Worm (Caenorhabditis elegans): ENCODE data around the gene lido-6.

Gene lido-6

DNA sequence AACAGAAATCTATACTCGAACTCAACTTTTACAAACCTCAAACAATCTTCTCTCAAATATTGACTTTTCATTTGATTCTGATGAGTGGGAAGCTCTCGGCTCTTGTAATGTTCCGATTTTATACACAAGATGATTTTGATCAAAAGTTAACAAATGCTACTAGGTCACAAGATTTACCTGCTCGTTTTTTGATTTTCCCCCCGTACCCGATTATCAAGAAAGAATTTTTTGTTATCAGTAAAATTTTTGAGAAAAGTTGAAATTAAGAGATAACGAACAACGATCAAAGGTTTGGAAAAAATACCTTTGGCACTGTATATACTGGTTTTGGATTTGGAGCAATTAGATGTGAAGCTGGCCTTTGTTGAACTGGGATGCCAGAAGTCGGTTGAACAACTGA, 50.2 kb downstream of the lido-6 start:
- TF ChIP-seq hlh-30 (tag; optimal IDR thresholded peaks at IDR 0.05; ENCODE audit: insufficient read depth) (peak; percentile 41), daf-8 (GFP tag; IDR thresholded peaks at IDR 0.05) (no peak), daf-16 (GFP tag; optimal IDR thresholded peaks at IDR 0.05) (no peak), daf-16 (tag; optimal IDR thresholded peaks at IDR 0.05) (peak; percentile 68), saeg-2 (GFP tag; IDR thresholded peaks at IDR 0.05) (no peak), mxl-2 (GFP tag; conservative IDR thresholded peaks at IDR 0.05) (no peak), Y105C5A.15 (GFP tag; IDR thresholded peaks at IDR 0.05) (no peak), mdl-1 (tag; optimal IDR thresholded peaks at IDR 0.05) (peak in 1 of 2 experiments; percentile 1), dve-1 (tag; optimal IDR thresholded peaks at IDR 0.05; ENCODE audit: insufficient read depth) (peak; percentile 78), pqm-1 (tag; optimal IDR thresholded peaks at IDR 0.05) (peak; percentile 43), nhr-28 (tag; optimal IDR thresholded peaks at IDR 0.05) (peak; percentile 18), nhr-77 (tag; optimal IDR thresholded peaks at IDR 0.05) (peak; percentile 13), nhr-102 (tag; optimal IDR thresholded peaks at IDR 0.05) (no peak), cey-2 (tag; optimal IDR thresholded peaks at IDR 0.05; ENCODE audit: borderline replicate concordance, insufficient read depth) (no peak), hlh-11 (tag; optimal IDR thresholded peaks at IDR 0.05) (peak; percentile 53), aha-1 (tag) (peak; percentile 61), zfp-2 (tag; optimal IDR thresholded peaks at IDR 0.05) (no peak), F10B5.3 (tag; optimal IDR thresholded peaks at IDR 0.05) (no peak), nhr-10 (tag; optimal IDR thresholded peaks at IDR 0.05) (no peak), nhr-25 (tag; optimal IDR thresholded peaks at IDR 0.05; ENCODE audit: borderline replicate concordance, insufficient read depth) (no peak), dmd-6 (GFP tag; IDR thresholded peaks at IDR 0.05) (peak; percentile 64), mxl-3 (GFP tag; optimal IDR thresholded peaks at IDR 0.05) (no peak)

ce11 chrX:17063749-17064252, 51.2 kb downstream of the lido-6 start:
- no peak for TF ChIP-seq lin-39 (tag; optimal IDR thresholded peaks at IDR 0.05)
- peak; percentile 70 for TF ChIP-seq gei-8 (GFP tag; optimal IDR thresholded peaks at IDR 0.05)
- TF ChIP-seq nhr-11 (tag; optimal IDR thresholded peaks at IDR 0.05): peak; percentile 78
- no peak for TF ChIP-seq arid-1 (GFP tag; conservative IDR thresholded peaks at IDR 0.05)
- TF ChIP-seq daf-16 (GFP tag; optimal IDR thresholded peaks at IDR 0.05): no peak
- TF ChIP-seq daf-16 (tag; optimal IDR thresholded peaks at IDR 0.05): peak; percentile 94
- TF ChIP-seq mxl-2 (GFP tag; conservative IDR thresholded peaks at IDR 0.05): peak; percentile 93
- TF ChIP-seq lsy-2 (tag; optimal IDR thresholded peaks at IDR 0.05): peak in 1 of 2 experiments; percentile 60
- TF ChIP-seq dmd-8 (GFP tag; IDR thresholded peaks at IDR 0.05): no peak
- no peak for TF ChIP-seq zip-2 (tag; optimal IDR thresholded peaks at IDR 0.05)
- no peak for TF ChIP-seq lin-15B (tag; optimal IDR thresholded peaks at IDR 0.05)
- no peak for TF ChIP-seq zip-11 (GFP tag; IDR thresholded peaks at IDR 0.05)
- peak; percentile 86 for TF ChIP-seq php-3 (GFP tag; IDR thresholded peaks at IDR 0.05)
- TF ChIP-seq nhr-77 (tag; optimal IDR thresholded peaks at IDR 0.05): peak; percentile 75
- TF ChIP-seq mep-1 (tag; optimal IDR thresholded peaks at IDR 0.05): peak; percentile 58
- no peak for TF ChIP-seq lir-3 (tag; optimal IDR thresholded peaks at IDR 0.05)
- TF ChIP-seq mxl-3 (GFP tag; optimal IDR thresholded peaks at IDR 0.05): peak; percentile 88
- peak; percentile 97 for TF ChIP-seq hlh-30 (tag; optimal IDR thresholded peaks at IDR 0.05; ENCODE audit: insufficient read depth)
- TF ChIP-seq lin-1 (GFP tag; IDR thresholded peaks at IDR 0.05): peak; percentile 63
- TF ChIP-seq nhr-28 (tag; optimal IDR thresholded peaks at IDR 0.05): peak; percentile 92
- no peak for TF ChIP-seq R02D3.7 (tag; optimal IDR thresholded peaks at IDR 0.05)
- TF ChIP-seq F26F4.8 (GFP tag; conservative IDR thresholded peaks at IDR 0.05): no peak
- TF ChIP-seq set-16 (GFP tag; IDR thresholded peaks at IDR 0.05): 0 out of 2 replicates have a peak, but pooled peaks have one; percentile 8
- TF ChIP-seq cey-2 (tag; optimal IDR thresholded peaks at IDR 0.05; ENCODE audit: borderline replicate concordance, insufficient read depth): peak; percentile 84
- TF ChIP-seq mdl-1 (tag; optimal IDR thresholded peaks at IDR 0.05): peak; percentile 82 to 99
- TF ChIP-seq F10B5.3 (tag; optimal IDR thresholded peaks at IDR 0.05): no peak
- peak; percentile 2 for TF ChIP-seq fos-1 (tag; optimal IDR thresholded peaks at IDR 0.05)
- TF ChIP-seq unc-39 (tag; optimal IDR thresholded peaks at IDR 0.05): no peak
- peak; percentile 92 for TF ChIP-seq nhr-48 (tag; optimal IDR thresholded peaks at IDR 0.05)
- TF ChIP-seq dmd-9 (GFP tag; IDR thresholded peaks at IDR 0.05): no peak
- TF ChIP-seq hif-1 (tag; optimal IDR thresholded peaks at IDR 0.05): peak in 1 of 2 experiments; percentile 66
- TF ChIP-seq Y105C5A.15 (GFP tag; IDR thresholded peaks at IDR 0.05): no peak
- no peak for TF ChIP-seq zfp-2 (tag; optimal IDR thresholded peaks at IDR 0.05)
- peak in 1 of 2 experiments; percentile 94 for TF ChIP-seq unc-62 (GFP tag; optimal IDR thresholded peaks at IDR 0.05 in 1 of 2)
- no peak for TF ChIP-seq unc-62 (tag; optimal IDR thresholded peaks at IDR 0.05)
- no peak for TF ChIP-seq daf-8 (GFP tag; IDR thresholded peaks at IDR 0.05)
- no peak for TF ChIP-seq ceh-82 (tag; optimal IDR thresholded peaks at IDR 0.05)
- TF ChIP-seq ctbp-1 (GFP tag; IDR thresholded peaks at IDR 0.05): peak; percentile 30; the same call in 1 of the 2 replicates
- TF ChIP-seq ZK546.5 (tag; optimal IDR thresholded peaks at IDR 0.05): no peak
